Fruit fly (Drosophila melanogaster) whole organism, embryonic: ENCODE results near the gene BORCS5.

Experiments used
- CG1024 ChIP-seq: fragments of 200-800 bp; sonication (Bioruptor generic); IDR thresholded peaks from 2 replicates; pipeline ENCODE4 v1.3.6; 2022; ENCODE audit warnings: missing biosample characterization, missing genetic modification characterization
- CG11085 ChIP-seq: fragments of 200-800 bp; sonication (Bioruptor generic); IDR thresholded peaks from 2 replicates; pipeline ENCODE4 v1.3.6; 2022; ENCODE audit warnings: missing biosample characterization, missing genetic modification characterization
- CG11504 ChIP-seq: fragments of 200-800 bp; sonication (Bioruptor generic); optimal IDR thresholded peaks from 3 replicates; lab custom pipeline; 2019; ENCODE audit warnings: missing biosample characterization, mild to moderate bottlenecking, missing genetic modification characterization, moderate library complexity
- CG12071 ChIP-seq: fragments of 200-800 bp; sonication (Bioruptor generic); optimal IDR thresholded peaks from 3 replicates; lab custom pipeline; 2018; ENCODE audit warnings: missing biosample characterization, mild to moderate bottlenecking, missing genetic modification characterization
- CG12155 ChIP-seq: fragments of 200-800 bp; sonication (Bioruptor generic); optimal IDR thresholded peaks from 3 replicates; lab custom pipeline; 2016; ENCODE audit warnings: missing biosample characterization, missing genetic modification characterization
- CG14860 ChIP-seq: fragments of 200-800 bp; sonication (Bioruptor generic); IDR thresholded peaks from 3 replicates; pipeline ENCODE4 v1.3.6; 2022; ENCODE audit warnings: missing biosample characterization, missing genetic modification characterization; ENCODE audit not compliant: partially characterized antibody
- CG17612 ChIP-seq: fragments of 200-800 bp; sonication (Bioruptor generic); IDR thresholded peaks from 2 replicates; pipeline ENCODE4 v1.3.6; 2022; ENCODE audit warnings: missing biosample characterization, missing genetic modification characterization
- CG2116 ChIP-seq: fragments of 200-800 bp; sonication (Bioruptor generic); optimal IDR thresholded peaks from 3 replicates; lab custom pipeline; 2018; ENCODE audit warnings: missing biosample characterization, mild to moderate bottlenecking, missing genetic modification characterization
- CG2712 ChIP-seq: fragments of 200-800 bp; optimal IDR thresholded peaks from 3 replicates; lab custom pipeline; 2019; ENCODE audit warnings: missing biosample characterization, mild to moderate bottlenecking, missing genetic modification characterization, moderate library complexity
- CG30020 ChIP-seq: fragments of 200-800 bp; optimal IDR thresholded peaks from 2 replicates; lab custom pipeline; 2019; ENCODE audit warnings: missing biosample characterization, mild to moderate bottlenecking, missing genetic modification characterization, moderate library complexity
- CG31224 ChIP-seq: fragments of 200-800 bp; sonication (Bioruptor generic); IDR thresholded peaks from 2 replicates; pipeline ENCODE4 v1.3.6; 2022; ENCODE audit warnings: missing biosample characterization, missing genetic modification characterization
- CG32767 ChIP-seq: fragments of 200-800 bp; sonication (Bioruptor generic); IDR thresholded peaks from 2 replicates; pipeline ENCODE4 v1.3.6; 2022; ENCODE audit warnings: missing biosample characterization, missing genetic modification characterization
- CG34224 ChIP-seq: fragments of 200-800 bp; sonication (Bioruptor generic); IDR thresholded peaks from 3 replicates; pipeline ENCODE4 v1.3.6; 2022; ENCODE audit warnings: missing biosample characterization, missing genetic modification characterization; ENCODE audit not compliant: partially characterized antibody
- CG34376 ChIP-seq: fragments of 200-800 bp; sonication (Bioruptor generic); optimal IDR thresholded peaks from 2 replicates; lab custom pipeline; 2018; ENCODE audit warnings: missing biosample characterization, mild to moderate bottlenecking, missing genetic modification characterization
- CG3847 ChIP-seq: fragments of 200-800 bp; sonication (Bioruptor generic); IDR thresholded peaks from 2 replicates; pipeline ENCODE4 v1.3.6; 2022; ENCODE audit warnings: missing biosample characterization, missing genetic modification characterization
- CG42726 ChIP-seq: fragments of 200-800 bp; sonication (Bioruptor generic); IDR thresholded peaks from 2 replicates; pipeline ENCODE4 v1.3.6; 2022; ENCODE audit warnings: missing biosample characterization, missing genetic modification characterization; ENCODE audit not compliant: partially characterized antibody
- CG4282 ChIP-seq: fragments of 200-800 bp; sonication (Bioruptor generic); optimal IDR thresholded peaks from 2 replicates; lab custom pipeline; 2016; ENCODE audit warnings: missing biosample characterization, missing genetic modification characterization
- CG6689 ChIP-seq: fragments of 200-800 bp; sonication (Bioruptor generic); IDR thresholded peaks from 2 replicates; pipeline ENCODE4 v1.3.6; 2022; ENCODE audit warnings: missing biosample characterization, missing genetic modification characterization
- CG7786 ChIP-seq: fragments of 200-800 bp; sonication (Bioruptor generic); optimal IDR thresholded peaks from 2 replicates; lab custom pipeline; 2016; ENCODE audit warnings: missing biosample characterization, missing genetic modification characterization
- CG7963 ChIP-seq: fragments of 200-800 bp; sonication (Bioruptor generic); IDR thresholded peaks from 3 replicates; pipeline ENCODE4 v1.3.6; 2022; ENCODE audit warnings: missing biosample characterization, missing genetic modification characterization; ENCODE audit not compliant: partially characterized antibody
- CG7987 ChIP-seq: fragments of 200-800 bp; sonication (Bioruptor generic); optimal IDR thresholded peaks from 2 replicates; lab custom pipeline; 2018; ENCODE audit warnings: missing biosample characterization, mild to moderate bottlenecking, missing genetic modification characterization, moderate library complexity
- CG8924 ChIP-seq: fragments of 200-800 bp; optimal IDR thresholded peaks from 3 replicates; lab custom pipeline; 2019; ENCODE audit warnings: missing biosample characterization, mild to moderate bottlenecking, missing genetic modification characterization, moderate library complexity
- CG8944 ChIP-seq: fragments of 200-800 bp; sonication (Bioruptor generic); optimal IDR thresholded peaks from 3 replicates; lab custom pipeline; 2016; ENCODE audit warnings: missing biosample characterization, missing genetic modification characterization
- D ChIP-seq, 2 experiments: fragments of 200-800 bp in 1 of 2; fragments of >200 bp in 1 of 2; sonication (Bioruptor generic) in 1 of 2; optimal IDR thresholded peaks; 2 replicates in 1 of 2; 3 replicates in 1 of 2; lab custom pipeline; 2017; ENCODE audit warnings: mild to moderate bottlenecking in 1 of 2, missing biosample characterization in 1 of 2, missing genetic modification characterization in 1 of 2, missing genetic modification reagents in 1 of 2
- D19B ChIP-seq: fragments of 200-800 bp; sonication (Bioruptor generic); optimal IDR thresholded peaks from 2 replicates; lab custom pipeline; 2017; ENCODE audit warnings: missing biosample characterization, mild to moderate bottlenecking, missing genetic modification characterization
- Hr51 ChIP-seq, 2 experiments: fragments of 200-800 bp; sonication (Bioruptor generic); optimal IDR thresholded peaks; 2 replicates in 1 of 2; 3 replicates in 1 of 2; lab custom pipeline; 2016 to 2018; ENCODE audit warnings: missing biosample characterization in 2 of 2, missing genetic modification characterization in 2 of 2, mild to moderate bottlenecking in 1 of 2, moderate library complexity in 1 of 2
- Hr78 ChIP-seq, 2 experiments: fragments of 200-800 bp in 1 of 2; fragments of >200 bp in 1 of 2; sonication (Bioruptor generic) in 1 of 2; optimal IDR thresholded peaks; 2 replicates each; lab custom pipeline; 2017 to 2019; ENCODE audit warnings: missing biosample characterization in 2 of 2, missing genetic modification characterization in 2 of 2, mild to moderate bottlenecking in 1 of 2, moderate library complexity in 1 of 2
- MTF-1 ChIP-seq: fragments of 200-800 bp; sonication (Bioruptor generic); optimal IDR thresholded peaks from 2 replicates; lab custom pipeline; 2018; ENCODE audit warnings: missing biosample characterization, mild to moderate bottlenecking, missing genetic modification characterization, borderline replicate concordance
- Mad ChIP-seq: fragments of 200-800 bp; sonication (Bioruptor generic); optimal IDR thresholded peaks from 2 replicates; lab custom pipeline; 2016; ENCODE audit warnings: missing biosample characterization, missing genetic modification characterization
- Myb ChIP-seq: fragments of 200-800 bp; sonication (Bioruptor generic); optimal IDR thresholded peaks from 2 replicates; lab custom pipeline; 2016; ENCODE audit warnings: missing biosample characterization, missing genetic modification characterization
- Nf-YA ChIP-seq: fragments of 200-800 bp; sonication (Bioruptor generic); IDR thresholded peaks from 2 replicates; pipeline ENCODE4 v1.3.6; 2022; ENCODE audit warnings: missing biosample characterization, missing genetic modification characterization
- Nf-YC ChIP-seq: fragments of 200-800 bp; optimal IDR thresholded peaks from 3 replicates; lab custom pipeline; 2019; ENCODE audit warnings: missing biosample characterization, mild to moderate bottlenecking, missing genetic modification characterization, moderate library complexity
- Pdp1 ChIP-seq, 2 experiments: fragments of 200-800 bp; sonication (Bioruptor generic); optimal IDR thresholded peaks; 3 replicates each; lab custom pipeline; 2016; ENCODE audit warnings: missing biosample characterization in 2 of 2, missing genetic modification characterization in 2 of 2, mild to moderate bottlenecking in 1 of 2, moderate library complexity in 1 of 2
- Spps ChIP-seq: fragments of 200-800 bp; sonication (Bioruptor generic); optimal IDR thresholded peaks from 2 replicates; lab custom pipeline; 2018; ENCODE audit warnings: missing biosample characterization, mild to moderate bottlenecking, missing genetic modification characterization
- ap ChIP-seq: fragments of 200-800 bp; sonication (Bioruptor generic); IDR thresholded peaks from 2 replicates; pipeline ENCODE4 v1.3.6; 2022; ENCODE audit warnings: missing biosample characterization, missing genetic modification characterization
- bbx ChIP-seq: fragments of 200-800 bp; sonication (Bioruptor generic); IDR thresholded peaks from 2 replicates; pipeline ENCODE4 v1.3.6; 2022; ENCODE audit warnings: missing biosample characterization, missing genetic modification characterization; ENCODE audit not compliant: partially characterized antibody
- gt ChIP-seq: fragments of 200-800 bp; sonication (Bioruptor generic); IDR thresholded peaks from 2 replicates; pipeline ENCODE4 v1.3.6; 2022; ENCODE audit warnings: missing biosample characterization, missing genetic modification characterization
- jumu ChIP-seq: fragments of 200-800 bp; sonication (Bioruptor generic); optimal IDR thresholded peaks from 3 replicates; lab custom pipeline; 2016; ENCODE audit warnings: missing biosample characterization, missing genetic modification characterization
- kni ChIP-seq: fragments of 200-800 bp; sonication (Bioruptor generic); optimal IDR thresholded peaks from 3 replicates; lab custom pipeline; 2017; ENCODE audit warnings: mild to moderate bottlenecking, missing biosample characterization, missing genetic modification reagents, missing genetic modification characterization
- nerfin-1 ChIP-seq: fragments of 200-800 bp; sonication (Bioruptor generic); optimal IDR thresholded peaks from 3 replicates; lab custom pipeline; 2019; ENCODE audit warnings: missing biosample characterization, mild to moderate bottlenecking, missing genetic modification characterization, moderate library complexity
- odd ChIP-seq: fragments of 200-800 bp; sonication (Bioruptor generic); optimal IDR thresholded peaks from 2 replicates; lab custom pipeline; 2017; ENCODE audit warnings: missing biosample characterization, mild to moderate bottlenecking, missing genetic modification characterization
- onecut ChIP-seq: fragments of 200-800 bp; sonication (Bioruptor generic); IDR thresholded peaks from 2 replicates; pipeline ENCODE4 v1.3.6; 2022; ENCODE audit warnings: missing biosample characterization, missing genetic modification characterization
- repo ChIP-seq: fragments of 200-800 bp; sonication (Bioruptor generic); optimal IDR thresholded peaks from 2 replicates; lab custom pipeline; 2016; ENCODE audit warnings: missing biosample characterization, missing genetic modification characterization
- rib ChIP-seq: fragments of 200-800 bp; sonication (Bioruptor generic); IDR thresholded peaks from 2 replicates; pipeline ENCODE4 v1.3.6; 2022; ENCODE audit warnings: missing biosample characterization, missing genetic modification characterization
- ssp ChIP-seq: fragments of 200-800 bp; sonication (Bioruptor generic); IDR thresholded peaks from 2 replicates; pipeline ENCODE4 v1.3.6; 2022; ENCODE audit warnings: missing biosample characterization, missing genetic modification characterization
- tna ChIP-seq: fragments of 200-800 bp; sonication (Bioruptor generic); IDR thresholded peaks from 2 replicates; pipeline ENCODE4 v1.3.6; 2022; ENCODE audit warnings: missing biosample characterization, missing genetic modification characterization; ENCODE audit not compliant: partially characterized antibody
- twi ChIP-seq: fragments of 200-800 bp; optimal IDR thresholded peaks from 2 replicates; lab custom pipeline; 2019; ENCODE audit warnings: missing biosample characterization, mild to moderate bottlenecking, missing genetic modification characterization, moderate library complexity
- vfl ChIP-seq: fragments of 200-800 bp; sonication (Bioruptor generic); optimal IDR thresholded peaks from 2 replicates; lab custom pipeline; 2016; ENCODE audit warnings: missing biosample characterization, missing genetic modification characterization

The BORCS5 gene

dm6 chrX:11846049-11846718, 26.4 kb downstream of the BORCS5 start, which contains the start of gene CG15740 (continued):
- TF ChIP-seq CG8944 (GFP tag; lab: Kevin White, UChicago) = no peak
- no peak for TF ChIP-seq twi (tag; lab: Kevin White, UChicago)
- no peak for TF ChIP-seq MTF-1
- peak; percentile 47 for TF ChIP-seq ssp (GFP tag; lab: Robert Waterston, UW)
- no peak; the same call in none of the 2 replicates for TF ChIP-seq CG3847 (GFP tag; lab: Robert Waterston, UW)
- no peak for TF ChIP-seq CG17612 (GFP tag; lab: Robert Waterston, UW)
- TF ChIP-seq D (optimal IDR thresholded peaks at IDR 0.05; lab: Kevin White, UChicago) = no peak
- no peak for TF ChIP-seq D (GFP tag; optimal IDR thresholded peaks at IDR 0.05; lab: Kevin White, UChicago)
- no peak for TF ChIP-seq Myb (GFP tag; lab: Kevin White, UChicago)
- no peak for TF ChIP-seq repo (GFP tag; lab: Kevin White, UChicago)
- TF ChIP-seq CG1024 = 0 out of 2 replicates have a peak, but pooled peaks have one; percentile 16
- TF ChIP-seq Nf-YA (GFP tag; lab: Robert Waterston, UW) = peak; percentile 50; the same call in 1 of the 2 replicates
- TF ChIP-seq CG11504 (tag; lab: Kevin White, UChicago) = peak; percentile 73
- peak; percentile 25 for TF ChIP-seq jumu (GFP tag; lab: Kevin White, UChicago)
- TF ChIP-seq Nf-YC = no peak
- TF ChIP-seq D19B (GFP tag; lab: Kevin White, UChicago) = no peak
- TF ChIP-seq Pdp1 (GFP tag; optimal IDR thresholded peaks at IDR 0.05; lab: Kevin White, UChicago) = peak in 1 of 2 experiments; percentile 33
- no peak for TF ChIP-seq Hr78 (GFP tag; optimal IDR thresholded peaks at IDR 0.05; lab: Kevin White, UChicago)
- no peak for TF ChIP-seq CG30020 (tag; lab: Kevin White, UChicago)
- no peak for TF ChIP-seq CG34224 (GFP tag; lab: Robert Waterston, UW)
- TF ChIP-seq CG11085 (GFP tag; lab: Robert Waterston, UW) = no peak
- TF ChIP-seq CG34376 (GFP tag; lab: Kevin White, UChicago) = no peak
- no peak for TF ChIP-seq CG7987 (GFP tag; lab: Kevin White, UChicago)
- no peak for TF ChIP-seq rib (GFP tag; lab: Robert Waterston, UW)
- no peak for TF ChIP-seq CG42726 (GFP tag; lab: Robert Waterston, UW)
- no peak for TF ChIP-seq CG14860
- TF ChIP-seq bbx (GFP tag; lab: Robert Waterston, UW) = no peak
- no peak for TF ChIP-seq vfl (GFP tag; lab: Kevin White, UChicago)
- no peak for TF ChIP-seq CG4282 (GFP tag; lab: Kevin White, UChicago)
- TF ChIP-seq odd = no peak
- peak; percentile 42; the same call in 1 of the 2 replicates for TF ChIP-seq CG32767 (GFP tag; lab: Robert Waterston, UW)
- no peak for TF ChIP-seq CG2712
- TF ChIP-seq ap = no peak; the same call in 1 of the 2 replicates
- no peak for TF ChIP-seq Spps
- peak in 1 of 2 experiments; percentile 71 for TF ChIP-seq Hr51 (GFP tag; optimal IDR thresholded peaks at IDR 0.05; lab: Kevin White, UChicago)
- no peak for TF ChIP-seq CG8924 (tag; lab: Kevin White, UChicago)
- TF ChIP-seq CG12071 (GFP tag; lab: Kevin White, UChicago) = no peak
- no peak for TF ChIP-seq gt (GFP tag; lab: Robert Waterston, UW)
- TF ChIP-seq CG2116 (GFP tag; lab: Kevin White, UChicago) = no peak
- TF ChIP-seq CG12155 = no peak
- TF ChIP-seq CG7963 = no peak
- TF ChIP-seq kni (GFP tag; lab: Kevin White, UChicago) = no peak
- TF ChIP-seq Mad (GFP tag; lab: Kevin White, UChicago) = no peak
- TF ChIP-seq CG7786 = no peak
- TF ChIP-seq tna (GFP tag; lab: Robert Waterston, UW) = no peak
- no peak for TF ChIP-seq onecut (GFP tag; lab: Robert Waterston, UW)
- TF ChIP-seq CG31224 = no peak
- peak; percentile 66 for TF ChIP-seq CG6689 (GFP tag; lab: Robert Waterston, UW)
- peak; percentile 1 for TF ChIP-seq nerfin-1 (tag; lab: Kevin White, UChicago)
